Worm (Caenorhabditis elegans) whole organism, midembryonic: ENCODE measurements around the gene ama-1.

Experiments used
- T22C8.4 ChIP-seq: fragments of 200-800 bp; sonication (Bioruptor generic); IDR thresholded peaks from 2 replicates; pipeline ENCODE4 v1.3.6; 2022; ENCODE audit warnings: missing genetic modification characterization, missing compliant biosample characterization
- cog-1 ChIP-seq: sonication (generic microtip); optimal IDR thresholded peaks from 2 replicates; lab custom pipeline; 2016; ENCODE audit warnings: missing genetic modification characterization, missing compliant biosample characterization
- klf-2 ChIP-seq: fragments of 200-800 bp; sonication (Bioruptor generic); conservative IDR thresholded peaks from 2 replicates; pipeline ENCODE4 v1.3.6; 2022; ENCODE audit warnings: missing genetic modification reagents, missing genetic modification characterization, missing compliant biosample characterization
- med-1 ChIP-seq: sonication (generic microtip); optimal IDR thresholded peaks from 2 replicates; lab custom pipeline; 2017; ENCODE audit warnings: missing genetic modification characterization, mild to moderate bottlenecking, missing compliant biosample characterization, antibody characterized with exemption, missing genetic modification reagents; ENCODE audit not compliant: insufficient read depth
- ref-1 ChIP-seq: fragments of 200-800 bp; sonication (Bioruptor generic); conservative IDR thresholded peaks from 2 replicates; pipeline ENCODE4 v1.3.6; 2022; ENCODE audit warnings: missing genetic modification reagents, missing genetic modification characterization, missing compliant biosample characterization
- tab-1 ChIP-seq: fragments of 200-800 bp; sonication (Bioruptor generic); IDR thresholded peaks from 2 replicates; pipeline ENCODE4 v1.3.6; 2022; ENCODE audit warnings: missing genetic modification characterization, missing compliant biosample characterization
- ztf-23 ChIP-seq: fragments of 200-800 bp; sonication (Bioruptor generic); IDR thresholded peaks from 2 replicates; pipeline ENCODE4 v1.3.6; 2022; ENCODE audit warnings: missing genetic modification reagents, missing genetic modification characterization, missing compliant biosample characterization
- ztf-29 ChIP-seq: fragments of 200-800 bp; sonication (Bioruptor generic); IDR thresholded peaks from 2 replicates; pipeline ENCODE4 v1.3.6; 2022; ENCODE audit warnings: missing genetic modification reagents, missing genetic modification characterization, missing compliant biosample characterization

- TF ChIP-seq ztf-29 (GFP tag; lab: Robert Waterston, UW) (no peak), klf-2 (GFP tag; lab: Robert Waterston, UW) (no peak), T22C8.4 (GFP tag; lab: Robert Waterston, UW) (no peak), cog-1 (tag; lab: Kevin White, UChicago) (no peak), tab-1 (GFP tag; lab: Robert Waterston, UW) (no peak), ztf-23 (GFP tag; lab: Robert Waterston, UW) (no peak), med-1 (GFP tag; lab: Kevin White, UChicago) (no peak), ref-1 (GFP tag; lab: Robert Waterston, UW) (no peak)
Measured at ce11 chrIV:4212733-4213132, 35.1 kb upstream of the ama-1 start.
